Worm (Caenorhabditis elegans) whole organism, L4/young adult: ENCODE data around the gene C05D11.5.

ENCODE experiments used
- W03F9.2 ChIP-seq: fragments of 150-350 bp; optimal IDR thresholded peaks from 2 replicates; lab custom pipeline; 2014; ENCODE audit warnings: missing biosample characterization, missing genetic modification characterization
- dao-5 ChIP-seq: sonication (generic microtip); optimal IDR thresholded peaks from 2 replicates; lab custom pipeline; 2016; ENCODE audit warnings: missing genotype, missing genetic modification characterization, moderate library complexity, missing compliant biosample characterization
- him-1 ChIP-seq: sonication (generic microtip); optimal IDR thresholded peaks from 2 replicates; lab custom pipeline; 2016; ENCODE audit warnings: missing genotype, missing genetic modification reagents, missing genetic modification characterization, missing compliant biosample characterization

C05D11.5 gene

ce11 chrIII:6436308-6436707 lies 24.5 kb upstream of the C05D11.5 start, which contains the start of gene C05D11.1:
Gene C05D11.1 (plus strand): TSS chrIII:6436608.
- TF ChIP-seq him-1 (tag; lab: Kevin White, UChicago) (no peak), W03F9.2 (no peak), dao-5 (tag; lab: Kevin White, UChicago) (no peak)

ce11 chrIII:6432939-6433338 lies 21.1 kb upstream of the C05D11.5 start, which contains the start of gene vps-16:
Gene vps-16 (plus strand): TSS chrIII:6433239.
- no peak for TF ChIP-seq him-1 (tag; lab: Kevin White, UChicago)
- no peak for TF ChIP-seq W03F9.2
- no peak for TF ChIP-seq dao-5 (tag; lab: Kevin White, UChicago)

ce11 chrIII:6431766-6432228 lies 20.0 kb upstream of the C05D11.5 start, which contains the start of the genes mrps-17 and txdc-9:
Gene mrps-17 (minus strand): TSS chrIII:6431798.
Gene txdc-9 (plus strand): TSS chrIII:6432178.
- no peak for TF ChIP-seq him-1 (tag; lab: Kevin White, UChicago)
- peak; percentile 91 for TF ChIP-seq W03F9.2

- TF ChIP-seq W03F9.2: no peak
- no peak for TF ChIP-seq him-1 (tag; lab: Kevin White, UChicago)
- no peak for TF ChIP-seq dao-5 (tag; lab: Kevin White, UChicago)
Observed at ce11 chrIII:6430834-6431233, 19.0 kb upstream of the C05D11.5 start, which contains the start of gene popl-1. Gene popl-1 (minus strand): TSS chrIII:6430934.

ce11 chrIII:6427205-6427604 lies 15.4 kb upstream of the C05D11.5 start, which contains the start of gene C05D11.8:
Gene C05D11.8 (minus strand): TSS chrIII:6427305.
- TF ChIP-seq dao-5 (tag; lab: Kevin White, UChicago) (no peak), him-1 (tag; lab: Kevin White, UChicago) (no peak), W03F9.2 (no peak)

- TF ChIP-seq dao-5 (tag; lab: Kevin White, UChicago) (no peak), him-1 (tag; lab: Kevin White, UChicago) (no peak), W03F9.2 (no peak)
Observed at ce11 chrIII:6422721-6423120, 10.9 kb upstream of the C05D11.5 start.

- no peak for TF ChIP-seq dao-5 (tag; lab: Kevin White, UChicago)
- TF ChIP-seq him-1 (tag; lab: Kevin White, UChicago): no peak
- TF ChIP-seq W03F9.2: no peak
Observed at ce11 chrIII:6421973-6422511, 10.2 kb upstream of the C05D11.5 start.

ce11 chrIII:6421473-6421872 lies 9.7 kb upstream of the C05D11.5 start:
- no peak for TF ChIP-seq him-1 (tag; lab: Kevin White, UChicago)
- no peak for TF ChIP-seq W03F9.2
- TF ChIP-seq dao-5 (tag; lab: Kevin White, UChicago): no peak

ce11 chrIII:6420995-6421404 lies 9.2 kb upstream of the C05D11.5 start:
- TF ChIP-seq W03F9.2: peak; percentile 60
- TF ChIP-seq him-1 (tag; lab: Kevin White, UChicago): no peak

- no peak for TF ChIP-seq him-1 (tag; lab: Kevin White, UChicago)
- TF ChIP-seq W03F9.2: no peak
- TF ChIP-seq dao-5 (tag; lab: Kevin White, UChicago): no peak
Observed at ce11 chrIII:6420201-6420600, 8.4 kb upstream of the C05D11.5 start.

- TF ChIP-seq him-1 (tag; lab: Kevin White, UChicago): no peak
- TF ChIP-seq W03F9.2: no peak
- no peak for TF ChIP-seq dao-5 (tag; lab: Kevin White, UChicago)
Observed at ce11 chrIII:6419409-6419944, 7.7 kb upstream of the C05D11.5 start, which contains the start of gene atgl-1. Gene atgl-1 (minus strand): TSS chrIII:6419459.

- no peak for TF ChIP-seq W03F9.2
Observed at ce11 chrIII:6418254-6418653, 6.4 kb upstream of the C05D11.5 start.

- no peak for TF ChIP-seq dao-5 (tag; lab: Kevin White, UChicago)
- no peak for TF ChIP-seq W03F9.2
- TF ChIP-seq him-1 (tag; lab: Kevin White, UChicago): no peak
Observed at ce11 chrIII:6415306-6415973, 3.6 kb upstream of the C05D11.5 start, which contains the start of gene nas-4. Gene nas-4 (minus strand): TSS chrIII:6415656.

ce11 chrIII:6411430-6411829 lies 384 bp downstream of the C05D11.5 start:
- TF ChIP-seq dao-5 (tag; lab: Kevin White, UChicago): no peak
- no peak for TF ChIP-seq him-1 (tag; lab: Kevin White, UChicago)
- no peak for TF ChIP-seq W03F9.2
